Worm (Caenorhabditis elegans) whole organism, young adult: ENCODE measurements around the gene cest-10.

Experiments used
- B0019.2 ChIP-seq: fragments of 200-800 bp; sonication (Bioruptor generic); conservative IDR thresholded peaks from 2 replicates; pipeline ENCODE4 v1.3.6; 2022; ENCODE audit warnings: missing genetic modification reagents, missing genetic modification characterization, missing compliant biosample characterization
- B0336.3 ChIP-seq: fragments of 200-800 bp; sonication (Bioruptor generic); IDR thresholded peaks from 2 replicates; pipeline ENCODE4 v1.3.6; 2022; ENCODE audit warnings: missing genetic modification characterization, missing compliant biosample characterization
- C06A6.2 ChIP-seq: fragments of 200-800 bp; sonication (Bioruptor generic); conservative IDR thresholded peaks from 2 replicates; pipeline ENCODE4 v1.3.6; 2022; ENCODE audit warnings: missing genetic modification characterization, missing compliant biosample characterization
- C17E4.6 ChIP-seq: fragments of 200-800 bp; sonication (Bioruptor generic); IDR thresholded peaks from 2 replicates; pipeline ENCODE4 v1.3.6; 2022; ENCODE audit warnings: missing genetic modification reagents, missing genetic modification characterization, missing compliant biosample characterization
- F23B12.7 ChIP-seq: sonication (generic microtip); optimal IDR thresholded peaks from 2 replicates; lab custom pipeline; 2017; ENCODE audit warnings: missing genetic modification characterization, mild to moderate bottlenecking, missing compliant biosample characterization, antibody characterized with exemption, moderate library complexity; ENCODE audit not compliant: insufficient read depth
- F49E8.2 ChIP-seq: sonication (generic microtip); optimal IDR thresholded peaks from 3 replicates; lab custom pipeline; 2017; ENCODE audit warnings: missing genetic modification characterization, mild to moderate bottlenecking, missing compliant biosample characterization, antibody characterized with exemption, moderate library complexity; ENCODE audit not compliant: insufficient read depth
- F57C9.4 ChIP-seq: sonication (generic microtip); optimal IDR thresholded peaks from 2 replicates; lab custom pipeline; 2017; ENCODE audit warnings: mild to moderate bottlenecking, missing genetic modification characterization, missing compliant biosample characterization
- K12H6.12 ChIP-seq: fragments of 200-800 bp; sonication (Bioruptor generic); optimal IDR thresholded peaks from 2 replicates; lab custom pipeline; 2018; ENCODE audit warnings: mild to moderate bottlenecking, missing genetic modification characterization, missing compliant biosample characterization
- T07F8.4 ChIP-seq: sonication (generic microtip); optimal IDR thresholded peaks from 2 replicates; lab custom pipeline; 2016; ENCODE audit warnings: mild to moderate bottlenecking, missing genetic modification characterization, moderate library complexity, missing compliant biosample characterization
- Y79H2A.3 ChIP-seq: fragments of 200-800 bp; sonication (Bioruptor generic); conservative IDR thresholded peaks from 2 replicates; pipeline ENCODE4 v1.3.6; 2022; ENCODE audit warnings: missing genetic modification reagents, missing genetic modification characterization, missing compliant biosample characterization
- ama-1 ChIP-seq, 3 experiments: fragments of 150-350 bp in 1 of 3; sonication (generic microtip) in 2 of 3; optimal IDR thresholded peaks; 2 replicates each; lab custom pipeline; 2014 to 2018; ENCODE audit warnings: missing biosample characterization in 2 of 3, missing genetic modification characterization in 2 of 3, missing genetic modification reagents in 2 of 3
- aptf-2 ChIP-seq: fragments of 200-800 bp; sonication (Bioruptor generic); conservative IDR thresholded peaks from 2 replicates; pipeline ENCODE4 v1.3.6; 2022; ENCODE audit warnings: missing genetic modification reagents, missing genetic modification characterization, missing compliant biosample characterization
- aptf-3 ChIP-seq: fragments of 200-800 bp; sonication (Bioruptor generic); IDR thresholded peaks from 2 replicates; pipeline ENCODE4 v1.3.6; 2022; ENCODE audit warnings: missing genetic modification characterization, missing compliant biosample characterization
- athp-1 ChIP-seq: sonication (generic microtip); optimal IDR thresholded peaks from 2 replicates; lab custom pipeline; 2017; ENCODE audit warnings: mild to moderate bottlenecking, missing genetic modification characterization, missing compliant biosample characterization
- bed-1 ChIP-seq: fragments of 200-800 bp; sonication (Bioruptor generic); IDR thresholded peaks from 2 replicates; pipeline ENCODE4 v1.3.6; 2022; ENCODE audit warnings: missing genetic modification reagents, missing genetic modification characterization, missing compliant biosample characterization
- cebp-1 ChIP-seq, 2 experiments: fragments of 200-800 bp in 1 of 2; sonication (Bioruptor generic) in 1 of 2; sonication (generic microtip) in 1 of 2; IDR thresholded peaks in 1 of 2; optimal IDR thresholded peaks in 1 of 2; 2 replicates each; pipeline versions ENCODE4 v1.3.6 to Lab custom; 2017 to 2022; ENCODE audit warnings: missing compliant biosample characterization in 2 of 2, missing genetic modification characterization in 2 of 2, mild to moderate bottlenecking in 1 of 2, missing genetic modification reagents in 1 of 2, moderate library complexity in 1 of 2
- cebp-2 ChIP-seq: fragments of 200-800 bp; sonication (Bioruptor generic); IDR thresholded peaks from 2 replicates; pipeline ENCODE4 v1.3.6; 2022; ENCODE audit warnings: missing genetic modification characterization, missing compliant biosample characterization
- ceh-91 ChIP-seq: fragments of 200-800 bp; sonication (Bioruptor generic); IDR thresholded peaks from 2 replicates; pipeline ENCODE4 v1.3.6; 2022; ENCODE audit warnings: missing genetic modification reagents, missing genetic modification characterization, missing compliant biosample characterization
- chd-7 ChIP-seq: sonication (generic microtip); optimal IDR thresholded peaks from 2 replicates; lab custom pipeline; 2016; ENCODE audit warnings: mild to moderate bottlenecking, missing genetic modification characterization, moderate library complexity, missing compliant biosample characterization
- efl-1 ChIP-seq: fragments of 150-350 bp; optimal IDR thresholded peaks from 2 replicates; lab custom pipeline; 2014; ENCODE audit warnings: missing biosample characterization, missing genetic modification reagents, missing genetic modification characterization
- egl-18 ChIP-seq: fragments of 200-800 bp; sonication (Bioruptor generic); IDR thresholded peaks from 2 replicates; pipeline ENCODE4 v1.3.6; 2022; ENCODE audit warnings: missing genetic modification reagents, missing genetic modification characterization, missing compliant biosample characterization
- ets-4 ChIP-seq: fragments of 200-800 bp; sonication (Bioruptor generic); optimal IDR thresholded peaks from 2 replicates; lab custom pipeline; 2018; ENCODE audit warnings: mild to moderate bottlenecking, missing genetic modification characterization, missing compliant biosample characterization
- him-1 ChIP-seq: sonication (generic microtip); optimal IDR thresholded peaks from 2 replicates; lab custom pipeline; 2016; ENCODE audit warnings: missing genotype, missing genetic modification reagents, missing genetic modification characterization, missing compliant biosample characterization
- hmg-1.2 ChIP-seq: fragments of 200-800 bp; sonication (Bioruptor generic); IDR thresholded peaks from 2 replicates; pipeline ENCODE4 v1.3.6; 2022; ENCODE audit warnings: missing genetic modification reagents, missing genetic modification characterization, missing compliant biosample characterization
- hsf-1 ChIP-seq: fragments of 200-800 bp; sonication (Bioruptor generic); IDR thresholded peaks from 2 replicates; pipeline ENCODE4 v1.3.6; 2022; ENCODE audit warnings: missing genetic modification reagents, missing genetic modification characterization, missing compliant biosample characterization
- lag-1 ChIP-seq: fragments of 200-800 bp; sonication (Bioruptor generic); IDR thresholded peaks from 2 replicates; pipeline ENCODE4 v1.3.6; 2022; ENCODE audit warnings: missing genetic modification reagents, missing genetic modification characterization, missing compliant biosample characterization
- let-526 ChIP-seq: fragments of 200-800 bp; sonication (Bioruptor generic); IDR thresholded peaks from 2 replicates; pipeline ENCODE4 v1.3.6; 2022; ENCODE audit warnings: missing genetic modification reagents, missing genetic modification characterization, missing compliant biosample characterization
- lin-54 ChIP-seq: fragments of 200-800 bp; sonication (Bioruptor generic); optimal IDR thresholded peaks from 2 replicates; lab custom pipeline; 2018; ENCODE audit warnings: mild to moderate bottlenecking, missing genetic modification characterization, missing compliant biosample characterization
- mcd-1 ChIP-seq: fragments of 200-800 bp; sonication (Bioruptor generic); IDR thresholded peaks from 2 replicates; pipeline ENCODE4 v1.3.6; 2022; ENCODE audit warnings: missing genetic modification reagents, missing genetic modification characterization, missing compliant biosample characterization
- mes-4 ChIP-seq: sonication (generic microtip); optimal IDR thresholded peaks from 2 replicates; lab custom pipeline; 2016; ENCODE audit warnings: missing genotype, missing genetic modification characterization, missing compliant biosample characterization
- nfya-2 ChIP-seq: fragments of 200-800 bp; sonication (Bioruptor generic); IDR thresholded peaks from 2 replicates; pipeline ENCODE4 v1.3.6; 2022; ENCODE audit warnings: missing genetic modification reagents, missing genetic modification characterization, missing compliant biosample characterization
- nhr-120 ChIP-seq: fragments of 200-800 bp; sonication (Bioruptor generic); IDR thresholded peaks from 2 replicates; pipeline ENCODE4 v1.3.6; 2022; ENCODE audit warnings: missing genetic modification characterization, missing compliant biosample characterization
- nhr-27 ChIP-seq: fragments of 200-800 bp; sonication (Bioruptor generic); optimal IDR thresholded peaks from 2 replicates; lab custom pipeline; 2018; ENCODE audit warnings: mild to moderate bottlenecking, missing genetic modification characterization, moderate library complexity, missing compliant biosample characterization
- pha-4 ChIP-seq: fragments of 150-350 bp; sonication (generic microtip); optimal IDR thresholded peaks from 2 replicates; lab custom pipeline; 2014; ENCODE audit warnings: missing biosample characterization, missing genetic modification reagents, missing genetic modification characterization
- rcor-1 ChIP-seq: fragments of 200-800 bp; sonication (Bioruptor generic); IDR thresholded peaks from 2 replicates; pipeline ENCODE4 v1.3.6; 2022; ENCODE audit warnings: missing genetic modification reagents, missing genetic modification characterization, missing compliant biosample characterization
- rec-8 ChIP-seq, 2 experiments: sonication (generic microtip); optimal IDR thresholded peaks; 2 replicates each; lab custom pipeline; 2016; ENCODE audit warnings: mild to moderate bottlenecking in 2 of 2, missing genetic modification characterization in 2 of 2, missing genetic modification reagents in 2 of 2, missing genotype in 2 of 2, missing biosample characterization in 1 of 2, missing compliant biosample characterization in 1 of 2, moderate library complexity in 1 of 2
- repo-1 ChIP-seq: sonication (generic microtip); optimal IDR thresholded peaks from 2 replicates; lab custom pipeline; 2017; ENCODE audit warnings: mild to moderate bottlenecking, missing genetic modification characterization, missing compliant biosample characterization
- rpc-1 ChIP-seq, 2 experiments: fragments of 150-350 bp in 1 of 2; sonication (generic microtip) in 1 of 2; optimal IDR thresholded peaks; 2 replicates each; lab custom pipeline; 2014 to 2018; ENCODE audit warnings: missing biosample characterization in 1 of 2, missing genetic modification characterization in 1 of 2, missing genetic modification reagents in 1 of 2, missing genotype in 1 of 2
- sea-2 ChIP-seq: fragments of 200-800 bp; sonication (Bioruptor generic); IDR thresholded peaks from 2 replicates; pipeline ENCODE4 v1.3.6; 2022; ENCODE audit warnings: missing genetic modification characterization, missing compliant biosample characterization
- snpc-3.4 ChIP-seq: sonication (generic microtip); optimal IDR thresholded peaks from 2 replicates; lab custom pipeline; 2017; ENCODE audit warnings: missing genetic modification characterization, mild to moderate bottlenecking, missing compliant biosample characterization, antibody characterized with exemption, moderate library complexity, missing genotype, missing genetic modification reagents
- snpc-4 ChIP-seq, 5 experiments: fragments of 150-350 bp in 1 of 5; sonication (generic microtip) in 4 of 5; optimal IDR thresholded peaks; 2 replicates each; lab custom pipeline; 2014 to 2018; ENCODE audit warnings: missing genetic modification characterization in 5 of 5, missing biosample characterization in 3 of 5, antibody characterized with exemption in 2 of 5, mild to moderate bottlenecking in 2 of 5, missing compliant biosample characterization in 2 of 5, missing genotype in 2 of 5, moderate library complexity in 2 of 5, missing genetic modification reagents in 1 of 5
- tbx-9 ChIP-seq: sonication (generic microtip); optimal IDR thresholded peaks from 2 replicates; lab custom pipeline; 2016; ENCODE audit warnings: borderline replicate concordance, missing genetic modification characterization, inconsistent platforms, missing compliant biosample characterization
- unc-62 ChIP-seq: fragments of 150-350 bp; optimal IDR thresholded peaks from 2 replicates; lab custom pipeline; 2014; ENCODE audit warnings: missing biosample characterization, missing genetic modification reagents, missing genetic modification characterization
- ztf-18 ChIP-seq: sonication (generic microtip); optimal IDR thresholded peaks from 2 replicates; lab custom pipeline; 2016; ENCODE audit warnings: missing genotype, mild to moderate bottlenecking, missing genetic modification characterization, missing compliant biosample characterization
- ztf-26 ChIP-seq: sonication (generic microtip); optimal IDR thresholded peaks from 2 replicates; lab custom pipeline; 2017; ENCODE audit warnings: missing genetic modification characterization, missing compliant biosample characterization
- ztf-3 ChIP-seq: fragments of 200-800 bp; sonication (Bioruptor generic); optimal IDR thresholded peaks from 2 replicates; lab custom pipeline; 2018; ENCODE audit warnings: mild to moderate bottlenecking, missing genetic modification characterization, missing compliant biosample characterization

The cest-10 gene

ce11 chrIV:7149020-7149601, 31.2 kb upstream of the cest-10 start, which contains the start of gene C34D4.4:
C34D4.4 (plus strand) TSS chrIV:7149361.
- TF ChIP-seq egl-18 (no peak), snpc-3.4 (no peak), mcd-1 (0 out of 2 replicates have a peak, but pooled peaks have one; percentile 9), unc-62 (no peak), aptf-3 (GFP tag; lab: Robert Waterston, UW) (no peak), aptf-2 (GFP tag; lab: Robert Waterston, UW) (peak; percentile 93), K12H6.12 (tag; lab: Kevin White, UChicago) (peak; percentile 54), repo-1 (tag; lab: Kevin White, UChicago) (no peak), ets-4 (GFP tag; lab: Kevin White, UChicago) (no peak), nhr-27 (no peak), hmg-1.2 (GFP tag; lab: Robert Waterston, UW) (peak; percentile 14; the same call in 1 of the 2 replicates), snpc-4 (GFP tag; optimal IDR thresholded peaks at IDR 0.05; lab: Kevin White, UChicago) (no peak), snpc-4 (tag; optimal IDR thresholded peaks at IDR 0.05; lab: Kevin White, UChicago) (peak in 2 of 4 experiments; percentile 42 to 54), F49E8.2 (no peak), rpc-1 (optimal IDR thresholded peaks at IDR 0.05; lab: Kevin White, UChicago) (no peak), rpc-1 (tag; optimal IDR thresholded peaks at IDR 0.05; lab: Kevin White, UChicago) (no peak), pha-4 (tag; lab: Kevin White, UChicago) (no peak), athp-1 (tag; lab: Kevin White, UChicago) (no peak), C17E4.6 (GFP tag; lab: Robert Waterston, UW) (no peak), ztf-26 (tag; lab: Kevin White, UChicago) (no peak), let-526 (no peak), rcor-1 (GFP tag; lab: Robert Waterston, UW) (no peak), nfya-2 (GFP tag; lab: Robert Waterston, UW) (no peak), B0336.3 (GFP tag; lab: Robert Waterston, UW) (no peak), cebp-1 (GFP tag; IDR thresholded peaks at IDR 0.05; lab: Robert Waterston, UW) (peak; percentile 60; the same call in 1 of the 2 replicates), cebp-1 (tag; optimal IDR thresholded peaks at IDR 0.05; lab: Kevin White, UChicago) (peak; percentile 94), cebp-2 (GFP tag; lab: Robert Waterston, UW) (no peak), C06A6.2 (GFP tag; lab: Robert Waterston, UW) (no peak), F57C9.4 (tag; lab: Kevin White, UChicago) (no peak), sea-2 (GFP tag; lab: Robert Waterston, UW) (no peak), F23B12.7 (tag; lab: Kevin White, UChicago) (no peak), rec-8 (tag; optimal IDR thresholded peaks at IDR 0.05; lab: Kevin White, UChicago) (no peak), T07F8.4 (tag; lab: Kevin White, UChicago) (no peak), lin-54 (GFP tag; lab: Kevin White, UChicago) (peak; percentile 27), ama-1 (optimal IDR thresholded peaks at IDR 0.05; lab: Kevin White, UChicago) (no peak), ama-1 (GFP tag; optimal IDR thresholded peaks at IDR 0.05; lab: Kevin White, UChicago) (no peak), ztf-18 (no peak), bed-1 (GFP tag; lab: Robert Waterston, UW) (no peak), him-1 (no peak), ceh-91 (GFP tag; lab: Robert Waterston, UW) (peak; percentile 52), hsf-1 (0 out of 2 replicates have a peak, but pooled peaks have one; percentile 55), Y79H2A.3 (GFP tag; lab: Robert Waterston, UW) (no peak), B0019.2 (no peak), tbx-9 (tag; lab: Kevin White, UChicago) (no peak), chd-7 (no peak), lag-1 (GFP tag; lab: Robert Waterston, UW) (no peak), nhr-120 (no peak), mes-4 (tag; lab: Kevin White, UChicago) (no peak), ztf-3 (GFP tag; lab: Kevin White, UChicago) (no peak), efl-1 (GFP tag; lab: Kevin White, UChicago) (peak; percentile 58)
